Worm (Caenorhabditis elegans) whole organism, young adult: ENCODE data around the gene xtr-1.

ENCODE experiments used
- F10E7.11 ChIP-seq: sonication (generic microtip); optimal IDR thresholded peaks from 2 replicates; lab custom pipeline; 2017; ENCODE audit warnings: mild to moderate bottlenecking, missing genetic modification characterization, moderate library complexity, missing compliant biosample characterization
- athp-1 ChIP-seq: sonication (generic microtip); optimal IDR thresholded peaks from 2 replicates; lab custom pipeline; 2017; ENCODE audit warnings: mild to moderate bottlenecking, missing genetic modification characterization, missing compliant biosample characterization
- cebp-1 ChIP-seq, 2 experiments: fragments of 200-800 bp in 1 of 2; sonication (Bioruptor generic) in 1 of 2; sonication (generic microtip) in 1 of 2; IDR thresholded peaks in 1 of 2; optimal IDR thresholded peaks in 1 of 2; 2 replicates each; pipeline versions ENCODE4 v1.3.6 to Lab custom; 2017 to 2022; ENCODE audit warnings: missing compliant biosample characterization in 2 of 2, missing genetic modification characterization in 2 of 2, mild to moderate bottlenecking in 1 of 2, missing genetic modification reagents in 1 of 2, moderate library complexity in 1 of 2
- ceh-58 ChIP-seq: fragments of 200-800 bp; sonication (Bioruptor generic); IDR thresholded peaks from 2 replicates; pipeline ENCODE4 v1.3.6; 2022; ENCODE audit warnings: missing genetic modification characterization, missing compliant biosample characterization
- dpff-1 ChIP-seq: sonication (generic microtip); optimal IDR thresholded peaks from 2 replicates; lab custom pipeline; 2017; ENCODE audit warnings: mild to moderate bottlenecking, missing genetic modification characterization, missing compliant biosample characterization
- lag-1 ChIP-seq: fragments of 200-800 bp; sonication (Bioruptor generic); IDR thresholded peaks from 2 replicates; pipeline ENCODE4 v1.3.6; 2022; ENCODE audit warnings: missing genetic modification reagents, missing genetic modification characterization, missing compliant biosample characterization
- let-607 ChIP-seq, 2 experiments: fragments of 200-800 bp in 1 of 2; sonication (Bioruptor generic) in 1 of 2; sonication (generic microtip) in 1 of 2; optimal IDR thresholded peaks; 2 replicates each; lab custom pipeline; 2016 to 2018; ENCODE audit warnings: mild to moderate bottlenecking in 2 of 2, missing compliant biosample characterization in 2 of 2, missing genetic modification characterization in 2 of 2, moderate library complexity in 2 of 2, missing genotype in 1 of 2
- nfya-2 ChIP-seq: fragments of 200-800 bp; sonication (Bioruptor generic); IDR thresholded peaks from 2 replicates; pipeline ENCODE4 v1.3.6; 2022; ENCODE audit warnings: missing genetic modification reagents, missing genetic modification characterization, missing compliant biosample characterization
- nhr-120 ChIP-seq: fragments of 200-800 bp; sonication (Bioruptor generic); IDR thresholded peaks from 2 replicates; pipeline ENCODE4 v1.3.6; 2022; ENCODE audit warnings: missing genetic modification characterization, missing compliant biosample characterization
- snpc-4 ChIP-seq, 5 experiments: fragments of 150-350 bp in 1 of 5; sonication (generic microtip) in 4 of 5; optimal IDR thresholded peaks; 2 replicates each; lab custom pipeline; 2014 to 2018; ENCODE audit warnings: missing genetic modification characterization in 5 of 5, missing biosample characterization in 3 of 5, antibody characterized with exemption in 2 of 5, mild to moderate bottlenecking in 2 of 5, missing compliant biosample characterization in 2 of 5, missing genotype in 2 of 5, moderate library complexity in 2 of 5, missing genetic modification reagents in 1 of 5
- unc-62 ChIP-seq: fragments of 150-350 bp; optimal IDR thresholded peaks from 2 replicates; lab custom pipeline; 2014; ENCODE audit warnings: missing biosample characterization, missing genetic modification reagents, missing genetic modification characterization
- ztf-25 ChIP-seq: fragments of 200-800 bp; sonication (Bioruptor generic); IDR thresholded peaks from 2 replicates; pipeline ENCODE4 v1.3.6; 2022; ENCODE audit warnings: missing genetic modification reagents, missing genetic modification characterization, missing compliant biosample characterization

DNA sequence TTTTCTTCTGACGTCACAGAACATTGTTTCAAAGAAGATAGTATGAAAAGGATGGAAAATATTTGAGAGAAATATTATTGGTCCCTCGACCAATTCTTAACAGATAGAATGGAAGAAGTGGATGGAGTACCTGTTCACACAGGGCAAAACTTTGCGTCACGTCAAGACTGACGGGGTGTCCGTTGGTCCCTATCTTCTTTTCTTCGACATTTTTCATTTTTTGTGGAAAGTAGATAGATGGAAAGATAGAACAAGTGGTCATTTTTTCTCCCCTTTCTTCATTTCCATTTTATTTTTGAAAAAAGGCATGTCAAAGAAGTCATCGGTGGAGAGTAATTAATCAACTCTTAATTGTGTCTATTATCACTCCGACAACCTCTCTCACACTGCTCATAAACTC lies 33.9 kb upstream of the xtr-1 start:
- TF ChIP-seq cebp-1 (GFP tag; IDR thresholded peaks at IDR 0.05; lab: Robert Waterston, UW) (no peak), cebp-1 (tag; optimal IDR thresholded peaks at IDR 0.05; lab: Kevin White, UChicago) (no peak), nhr-120 (GFP tag; lab: Robert Waterston, UW) (no peak), F10E7.11 (no peak), nfya-2 (GFP tag; lab: Robert Waterston, UW) (no peak), lag-1 (no peak), athp-1 (tag; lab: Kevin White, UChicago) (no peak), unc-62 (GFP tag; lab: Kevin White, UChicago) (no peak), snpc-4 (GFP tag; optimal IDR thresholded peaks at IDR 0.05; lab: Kevin White, UChicago) (no peak), snpc-4 (tag; optimal IDR thresholded peaks at IDR 0.05; lab: Kevin White, UChicago) (no peak), let-607 (tag; optimal IDR thresholded peaks at IDR 0.05; lab: Kevin White, UChicago) (no peak), ceh-58 (GFP tag; lab: Robert Waterston, UW) (no peak), dpff-1 (tag; lab: Kevin White, UChicago) (no peak), ztf-25 (GFP tag; lab: Robert Waterston, UW) (no peak)
